Worm (Caenorhabditis elegans): ENCODE results near the gene cct-2.

Gene cct-2

ce11 chrII:8933693-8934432 lies 6.3 kb downstream of the cct-2 start, which contains the start of gene T21B10.3 (continued):
- TF ChIP-seq C06A6.2 (GFP tag; conservative IDR thresholded peaks at IDR 0.05) (0 out of 2 replicates have a peak, but pooled peaks have one; percentile 39), nfya-2 (GFP tag; IDR thresholded peaks at IDR 0.05) (peak; percentile 88; the same call in 1 of the 2 replicates), hmg-20 (GFP tag; IDR thresholded peaks at IDR 0.05) (0 out of 2 replicates have a peak, but pooled peaks have one; percentile 31), somi-1 (GFP tag; optimal IDR thresholded peaks at IDR 0.05) (peak; percentile 36), D2030.7 (GFP tag; IDR thresholded peaks at IDR 0.05) (peak; percentile 97), nfya-1 (tag; optimal IDR thresholded peaks at IDR 0.05; ENCODE audit: borderline replicate concordance, insufficient read depth) (no peak), xnd-1 (tag; optimal IDR thresholded peaks at IDR 0.05) (peak; percentile 98), dox-1 (GFP tag; IDR thresholded peaks at IDR 0.05) (peak; percentile 97), tlf-1 (GFP tag; optimal IDR thresholded peaks at IDR 0.05) (peak; percentile 94), snpc-1.1 (tag; optimal IDR thresholded peaks at IDR 0.05; ENCODE audit: insufficient read depth) (peak; percentile 61), athp-1 (tag; optimal IDR thresholded peaks at IDR 0.05) (peak; percentile 90), egl-44 (GFP tag; IDR thresholded peaks at IDR 0.05) (no peak), ceh-100 (GFP tag; IDR thresholded peaks at IDR 0.05) (peak; percentile 60), F33H1.4 (GFP tag; IDR thresholded peaks at IDR 0.05) (peak; percentile 99), ekl-4 (GFP tag; IDR thresholded peaks at IDR 0.05) (peak; percentile 86), lin-26 (GFP tag; IDR thresholded peaks at IDR 0.05) (peak; percentile 75), pha-4 (tag; optimal IDR thresholded peaks at IDR 0.05) (no peak), ZK185.1 (tag; optimal IDR thresholded peaks at IDR 0.05; ENCODE audit: poor library complexity, severe bottlenecking) (peak; percentile 33), T26A5.8 (tag; optimal IDR thresholded peaks at IDR 0.05) (no peak), efl-1 (GFP tag; optimal IDR thresholded peaks at IDR 0.05) (peak; percentile 99), F22D6.2 (tag; optimal IDR thresholded peaks at IDR 0.05) (no peak), hlh-26 (GFP tag; conservative IDR thresholded peaks at IDR 0.05) (no peak), zim-3 (tag; optimal IDR thresholded peaks at IDR 0.05) (peak; percentile 61), K11D2.4 (GFP tag; IDR thresholded peaks at IDR 0.05) (peak; percentile 53; the same call in 1 of the 2 replicates), rec-8 (tag; optimal IDR thresholded peaks at IDR 0.05) (no peak), B0261.1 (tag; optimal IDR thresholded peaks at IDR 0.05) (no peak), aptf-2 (GFP tag; conservative IDR thresholded peaks at IDR 0.05) (peak; percentile 45; the same call in 1 of the 2 replicates), lir-1 (GFP tag; conservative IDR thresholded peaks at IDR 0.05) (peak; percentile 81), F39B2.1 (GFP tag; IDR thresholded peaks at IDR 0.05) (0 out of 2 replicates have a peak, but pooled peaks have one; percentile 32), ceh-27 (GFP tag; optimal IDR thresholded peaks at IDR 0.05) (no peak), cebp-1 (GFP tag; IDR thresholded peaks at IDR 0.05) (peak; percentile 30; the same call in 1 of the 2 replicates), cebp-1 (tag; optimal IDR thresholded peaks at IDR 0.05) (peak; percentile 68), hsf-1 (GFP tag; IDR thresholded peaks at IDR 0.05) (peak; percentile 91), snpc-4 (GFP tag; optimal IDR thresholded peaks at IDR 0.05) (peak; percentile 72), snpc-4 (tag; optimal IDR thresholded peaks at IDR 0.05) (peak; percentile 7 to 72 (median 65)), nhr-27 (tag; optimal IDR thresholded peaks at IDR 0.05) (peak; percentile 28), K12H6.12 (tag; optimal IDR thresholded peaks at IDR 0.05) (no peak), ztf-22 (GFP tag; optimal IDR thresholded peaks at IDR 0.05) (no peak), mcd-1 (GFP tag; IDR thresholded peaks at IDR 0.05) (peak; percentile 79), aptf-3 (GFP tag; IDR thresholded peaks at IDR 0.05) (no peak), C17E4.6 (GFP tag; IDR thresholded peaks at IDR 0.05) (peak; percentile 86), rcor-1 (GFP tag; IDR thresholded peaks at IDR 0.05) (peak; percentile 94), let-526 (GFP tag; IDR thresholded peaks at IDR 0.05) (peak; percentile 44; the same call in 1 of the 2 replicates), repo-1 (tag; optimal IDR thresholded peaks at IDR 0.05) (peak; percentile 86), Y95B8A.8 (GFP tag; IDR thresholded peaks at IDR 0.05) (peak; percentile 96), nhr-90 (tag; optimal IDR thresholded peaks at IDR 0.05) (no peak)
